Fruit fly (Drosophila melanogaster) whole organism, pupa: Measurements from ENCODE around the gene CG5921.

Experiments
- CG12605 ChIP-seq: fragments of 200-800 bp; sonication (Bioruptor generic); IDR thresholded peaks from 2 replicates; pipeline ENCODE4 v1.3.6; 2022; ENCODE audit warnings: missing biosample characterization, missing genetic modification characterization
- CG17806 ChIP-seq: fragments of 200-800 bp; sonication (Bioruptor generic); optimal IDR thresholded peaks from 2 replicates; lab custom pipeline; 2018; ENCODE audit warnings: missing biosample characterization, mild to moderate bottlenecking, missing genetic modification characterization, moderate library complexity
- CG34367 ChIP-seq: fragments of 200-800 bp; sonication (Bioruptor generic); optimal IDR thresholded peaks from 2 replicates; lab custom pipeline; 2018; ENCODE audit warnings: missing biosample characterization, mild to moderate bottlenecking, missing genetic modification characterization
- EcR ChIP-seq: fragments of 200-800 bp; sonication (Bioruptor generic); optimal IDR thresholded peaks from 3 replicates; lab custom pipeline; 2019; ENCODE audit warnings: missing biosample characterization, missing genetic modification characterization, mild to moderate bottlenecking, moderate library complexity, missing genetic modification reagents

- no peak for TF ChIP-seq CG34367 (tag; lab: Kevin White, UChicago)
- no peak for TF ChIP-seq CG17806 (tag; lab: Kevin White, UChicago)
- no peak for TF ChIP-seq CG12605 (GFP tag; lab: Robert Waterston, UW)
- no peak for TF ChIP-seq EcR (GFP tag; lab: Kevin White, UChicago)
These were observed 18.1 kb downstream of the CG5921 start for dm6 chrX:6068714-6069113.
